Fruit fly (Drosophila melanogaster) whole organism, embryonic: ENCODE measurements around the gene Spn75F.

ENCODE experiments used
- Blimp-1 ChIP-seq: fragments of 200-800 bp; sonication (Bioruptor generic); optimal IDR thresholded peaks from 3 replicates; lab custom pipeline; 2018; ENCODE audit warnings: missing biosample characterization, missing genetic modification characterization, mild to moderate bottlenecking, moderate library complexity, missing genetic modification reagents
- CG10366 ChIP-seq: fragments of 200-800 bp; sonication (Bioruptor generic); IDR thresholded peaks from 2 replicates; pipeline ENCODE4 v1.3.6; 2022; ENCODE audit warnings: missing biosample characterization, missing genetic modification characterization
- CG10654 ChIP-seq: fragments of 200-800 bp; sonication (Bioruptor generic); optimal IDR thresholded peaks from 2 replicates; lab custom pipeline; 2016; ENCODE audit warnings: missing biosample characterization, missing genetic modification characterization
- CG11504 ChIP-seq: fragments of 200-800 bp; sonication (Bioruptor generic); optimal IDR thresholded peaks from 3 replicates; lab custom pipeline; 2019; ENCODE audit warnings: missing biosample characterization, mild to moderate bottlenecking, missing genetic modification characterization, moderate library complexity
- CG1233 ChIP-seq: fragments of 200-800 bp; sonication (Bioruptor generic); optimal IDR thresholded peaks from 4 replicates; lab custom pipeline; 2018; ENCODE audit warnings: missing biosample characterization, mild to moderate bottlenecking, missing genetic modification characterization
- CG12659 ChIP-seq: fragments of 200-800 bp; sonication (Bioruptor generic); optimal IDR thresholded peaks from 3 replicates; lab custom pipeline; 2017; ENCODE audit warnings: mild to moderate bottlenecking, missing biosample characterization, missing genetic modification reagents, missing genetic modification characterization
- CG16815 ChIP-seq: fragments of 200-800 bp; sonication (Bioruptor generic); optimal IDR thresholded peaks from 3 replicates; lab custom pipeline; 2017; ENCODE audit warnings: missing biosample characterization, mild to moderate bottlenecking, missing genetic modification characterization
- CG16863 ChIP-seq: fragments of 200-800 bp; sonication (Bioruptor generic); optimal IDR thresholded peaks from 3 replicates; lab custom pipeline; 2016; ENCODE audit warnings: missing biosample characterization, missing genetic modification characterization
- CG18011 ChIP-seq: fragments of 200-800 bp; sonication (Bioruptor generic); optimal IDR thresholded peaks from 2 replicates; lab custom pipeline; 2017; ENCODE audit warnings: missing biosample characterization, missing genetic modification characterization, mild to moderate bottlenecking, moderate library complexity, missing genotype
- CG18619 ChIP-seq: fragments of 200-800 bp; sonication (Bioruptor generic); optimal IDR thresholded peaks from 3 replicates; lab custom pipeline; 2017; ENCODE audit warnings: missing biosample characterization, mild to moderate bottlenecking, missing genetic modification characterization
- CG30403 ChIP-seq: fragments of 200-800 bp; sonication (Bioruptor generic); optimal IDR thresholded peaks from 3 replicates; lab custom pipeline; 2016; ENCODE audit warnings: missing biosample characterization, missing genetic modification characterization
- CG30431 ChIP-seq: fragments of 200-800 bp; sonication (Bioruptor generic); optimal IDR thresholded peaks from 2 replicates; lab custom pipeline; 2017; ENCODE audit warnings: missing biosample characterization, missing genetic modification characterization
- CG31388 ChIP-seq: fragments of 200-800 bp; sonication (Bioruptor generic); optimal IDR thresholded peaks from 2 replicates; lab custom pipeline; 2016; ENCODE audit warnings: missing biosample characterization, missing genetic modification characterization
- CG42726 ChIP-seq: fragments of 200-800 bp; sonication (Bioruptor generic); IDR thresholded peaks from 2 replicates; pipeline ENCODE4 v1.3.6; 2022; ENCODE audit warnings: missing biosample characterization, missing genetic modification characterization; ENCODE audit not compliant: partially characterized antibody
- CG8388 ChIP-seq: fragments of 200-800 bp; sonication (Bioruptor generic); optimal IDR thresholded peaks from 2 replicates; lab custom pipeline; 2019; ENCODE audit warnings: missing biosample characterization, mild to moderate bottlenecking, missing genetic modification characterization, moderate library complexity
- Camta ChIP-seq: fragments of 200-800 bp; sonication (Bioruptor generic); optimal IDR thresholded peaks from 2 replicates; lab custom pipeline; 2016; ENCODE audit warnings: missing biosample characterization, missing genetic modification characterization
- Dref ChIP-seq: fragments of 200-800 bp; sonication (Bioruptor generic); IDR thresholded peaks from 2 replicates; pipeline ENCODE4 v1.3.6; 2022; ENCODE audit warnings: missing biosample characterization, missing genetic modification characterization
- Drgx ChIP-seq: fragments of 200-800 bp; sonication (Bioruptor generic); IDR thresholded peaks from 2 replicates; pipeline ENCODE4 v1.3.6; 2022; ENCODE audit warnings: missing biosample characterization, missing genetic modification characterization
- E2f1 ChIP-seq: fragments of 200-800 bp; sonication (Bioruptor generic); IDR thresholded peaks from 2 replicates; pipeline ENCODE4 v1.3.6; 2022; ENCODE audit warnings: missing biosample characterization, missing genetic modification characterization
- Elba2 ChIP-seq: fragments of 200-800 bp; sonication (Bioruptor generic); optimal IDR thresholded peaks from 3 replicates; lab custom pipeline; 2016; ENCODE audit warnings: missing biosample characterization, missing genetic modification characterization
- HHEX ChIP-seq: fragments of 200-800 bp; sonication (Bioruptor generic); optimal IDR thresholded peaks from 3 replicates; lab custom pipeline; 2017; ENCODE audit warnings: missing biosample characterization, mild to moderate bottlenecking, missing genetic modification characterization, missing genetic modification reagents
- Hey ChIP-seq: fragments of 200-800 bp; sonication (Bioruptor generic); optimal IDR thresholded peaks from 3 replicates; lab custom pipeline; 2018; ENCODE audit warnings: missing biosample characterization, mild to moderate bottlenecking, missing genetic modification characterization
- HmgD ChIP-seq: fragments of 200-800 bp; sonication (Bioruptor generic); optimal IDR thresholded peaks from 3 replicates; lab custom pipeline; 2016; ENCODE audit warnings: missing biosample characterization, missing genetic modification characterization
- Hr3 ChIP-seq: fragments of 200-800 bp; sonication (Bioruptor generic); optimal IDR thresholded peaks from 3 replicates; lab custom pipeline; 2016; ENCODE audit warnings: missing biosample characterization, missing genetic modification characterization
- MBD-R2 ChIP-seq: fragments of 200-800 bp; sonication (Bioruptor generic); IDR thresholded peaks from 2 replicates; pipeline ENCODE4 v1.3.6; 2022; ENCODE audit warnings: missing biosample characterization, missing genetic modification characterization
- Mad ChIP-seq: fragments of 200-800 bp; sonication (Bioruptor generic); optimal IDR thresholded peaks from 2 replicates; lab custom pipeline; 2016; ENCODE audit warnings: missing biosample characterization, missing genetic modification characterization
- Meics ChIP-seq: fragments of 200-800 bp; sonication (Bioruptor generic); optimal IDR thresholded peaks from 2 replicates; lab custom pipeline; 2017; ENCODE audit warnings: missing biosample characterization, mild to moderate bottlenecking, missing genetic modification characterization
- Opbp ChIP-seq: fragments of 200-800 bp; sonication (Bioruptor generic); IDR thresholded peaks from 3 replicates; pipeline ENCODE4 v1.3.6; 2022; ENCODE audit warnings: missing biosample characterization, missing genetic modification characterization; ENCODE audit not compliant: partially characterized antibody
- PHDP ChIP-seq: fragments of 200-800 bp; sonication (Bioruptor generic); optimal IDR thresholded peaks from 3 replicates; lab custom pipeline; 2018; ENCODE audit warnings: missing biosample characterization, mild to moderate bottlenecking, missing genetic modification characterization, moderate library complexity
- Pdp1 ChIP-seq, 2 experiments: fragments of 200-800 bp; sonication (Bioruptor generic); optimal IDR thresholded peaks; 3 replicates each; lab custom pipeline; 2016; ENCODE audit warnings: missing biosample characterization in 2 of 2, missing genetic modification characterization in 2 of 2, mild to moderate bottlenecking in 1 of 2, moderate library complexity in 1 of 2
- Sry-δ ChIP-seq: fragments of 200-800 bp; sonication (Bioruptor generic); optimal IDR thresholded peaks from 2 replicates; lab custom pipeline; 2016; ENCODE audit warnings: missing biosample characterization, missing genetic modification characterization
- ato ChIP-seq: fragments of 200-800 bp; sonication (Bioruptor generic); IDR thresholded peaks from 2 replicates; pipeline ENCODE4 v1.3.6; 2022; ENCODE audit warnings: missing biosample characterization, missing genetic modification characterization; ENCODE audit not compliant: partially characterized antibody
- crc ChIP-seq: fragments of 200-800 bp; sonication (Bioruptor generic); optimal IDR thresholded peaks from 2 replicates; lab custom pipeline; 2016; ENCODE audit warnings: missing biosample characterization, missing genetic modification characterization
- disco-r ChIP-seq: fragments of 200-800 bp; sonication (Bioruptor generic); optimal IDR thresholded peaks from 2 replicates; lab custom pipeline; 2016; ENCODE audit warnings: missing biosample characterization, missing genetic modification characterization
- esg ChIP-seq: fragments of 200-800 bp; sonication (Bioruptor generic); conservative IDR thresholded peaks from 2 replicates; pipeline ENCODE4 v1.3.6; 2022; ENCODE audit warnings: missing biosample characterization, missing genetic modification characterization
- fd64A ChIP-seq: fragments of 200-800 bp; sonication (Bioruptor generic); optimal IDR thresholded peaks from 3 replicates; lab custom pipeline; 2018; ENCODE audit warnings: missing biosample characterization, mild to moderate bottlenecking, missing genetic modification characterization
- fd96Cb ChIP-seq: fragments of 200-800 bp; sonication (Bioruptor generic); optimal IDR thresholded peaks from 2 replicates; lab custom pipeline; 2018; ENCODE audit warnings: missing biosample characterization, mild to moderate bottlenecking, missing genetic modification characterization, moderate library complexity
- hb ChIP-seq: fragments of 200-800 bp; sonication (Bioruptor generic); IDR thresholded peaks from 3 replicates; pipeline ENCODE4 v1.3.6; 2022; ENCODE audit warnings: missing biosample characterization, missing genetic modification characterization; ENCODE audit not compliant: partially characterized antibody
- mld ChIP-seq: fragments of 200-800 bp; sonication (Bioruptor generic); IDR thresholded peaks from 3 replicates; pipeline ENCODE4 v1.3.6; 2022; ENCODE audit warnings: missing biosample characterization, missing genetic modification characterization; ENCODE audit not compliant: partially characterized antibody
- pho ChIP-seq: fragments of 200-800 bp; sonication (Bioruptor generic); optimal IDR thresholded peaks from 2 replicates; lab custom pipeline; 2016; ENCODE audit warnings: missing biosample characterization, missing genetic modification characterization
- pzg ChIP-seq: fragments of 200-800 bp; sonication (Bioruptor generic); optimal IDR thresholded peaks from 3 replicates; lab custom pipeline; 2018; ENCODE audit warnings: missing biosample characterization, mild to moderate bottlenecking, missing genetic modification characterization, moderate library complexity
- rib ChIP-seq: fragments of 200-800 bp; sonication (Bioruptor generic); IDR thresholded peaks from 2 replicates; pipeline ENCODE4 v1.3.6; 2022; ENCODE audit warnings: missing biosample characterization, missing genetic modification characterization
- sqz ChIP-seq: fragments of 200-800 bp; sonication (Bioruptor generic); optimal IDR thresholded peaks from 3 replicates; lab custom pipeline; 2018; ENCODE audit warnings: missing biosample characterization, mild to moderate bottlenecking, missing genetic modification characterization
- sug ChIP-seq: fragments of 200-800 bp; optimal IDR thresholded peaks from 2 replicates; lab custom pipeline; 2019; ENCODE audit warnings: missing biosample characterization, mild to moderate bottlenecking, missing genetic modification characterization, moderate library complexity
- toy ChIP-seq: fragments of 200-800 bp; sonication (Bioruptor generic); IDR thresholded peaks from 2 replicates; pipeline ENCODE4 v1.3.6; 2022; ENCODE audit warnings: missing biosample characterization, missing genetic modification characterization
- trem ChIP-seq: fragments of 200-800 bp; optimal IDR thresholded peaks from 3 replicates; lab custom pipeline; 2019; ENCODE audit warnings: missing biosample characterization, mild to moderate bottlenecking, missing genetic modification characterization, moderate library complexity
- wdn ChIP-seq: fragments of 200-800 bp; sonication (Bioruptor generic); IDR thresholded peaks from 2 replicates; pipeline ENCODE4 v1.3.6; 2022; ENCODE audit warnings: missing biosample characterization, missing genetic modification characterization
- wor ChIP-seq: fragments of 200-800 bp; sonication (Bioruptor generic); IDR thresholded peaks from 2 replicates; pipeline ENCODE4 v1.3.6; 2022; ENCODE audit warnings: missing biosample characterization, missing genetic modification characterization

The Spn75F gene

DNA sequence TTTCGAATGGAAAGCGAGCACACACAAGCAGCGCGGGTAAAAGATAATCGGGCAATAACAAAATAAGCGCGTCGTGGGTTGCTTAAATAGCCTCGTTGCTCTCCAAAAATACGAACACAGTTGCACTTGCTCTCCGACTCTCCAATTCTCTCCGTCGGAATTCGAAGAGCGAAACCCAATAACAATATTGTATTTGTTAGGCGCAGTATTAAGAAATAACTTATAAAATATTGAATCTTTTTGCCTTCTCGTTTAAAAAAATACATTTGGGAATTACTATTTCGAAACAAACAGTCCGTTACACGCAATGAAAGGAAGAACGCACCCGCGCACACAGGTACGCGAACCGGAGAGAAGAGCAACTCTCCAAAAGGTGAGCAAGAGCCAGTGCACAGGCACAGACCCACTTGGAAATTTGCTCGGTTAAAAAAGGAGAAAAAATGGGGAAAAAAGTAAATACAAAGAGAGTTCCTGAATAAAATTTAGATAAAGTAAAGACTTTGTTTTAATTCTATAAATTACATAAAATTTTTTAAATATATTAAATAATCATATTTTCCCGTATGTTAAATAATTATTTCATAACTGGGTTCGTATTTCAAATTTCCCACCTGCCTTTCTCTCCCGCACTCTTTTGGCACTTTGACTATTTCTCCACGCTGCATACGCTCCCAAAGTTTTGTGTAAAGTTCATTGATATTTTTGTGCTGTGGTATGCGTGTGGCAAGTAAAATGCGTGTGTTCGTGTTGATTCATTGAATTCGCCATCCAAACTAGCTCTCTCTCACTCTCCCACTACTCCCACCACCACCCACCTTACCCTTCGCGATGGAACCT, 42.9 kb downstream of the Spn75F start, which contains the start of gene Mkp3 (continued):
- TF ChIP-seq Drgx (GFP tag; lab: Robert Waterston, UW) = peak; percentile 92
- peak; percentile 79 for TF ChIP-seq wor
- TF ChIP-seq CG10654 (GFP tag; lab: Kevin White, UChicago) = peak; percentile 71
- peak in 1 of 2 experiments; percentile 29 for TF ChIP-seq Pdp1 (GFP tag; optimal IDR thresholded peaks at IDR 0.05; lab: Kevin White, UChicago)
- TF ChIP-seq MBD-R2 = peak; percentile 62
- TF ChIP-seq CG12659 (GFP tag; lab: Kevin White, UChicago) = peak; percentile 95
- TF ChIP-seq rib = no peak; the same call in 1 of the 2 replicates
- TF ChIP-seq esg (GFP tag; lab: Robert Waterston, UW) = peak; percentile 89
- no peak for TF ChIP-seq crc
- peak; percentile 80 for TF ChIP-seq CG18011 (GFP tag; lab: Kevin White, UChicago)
- TF ChIP-seq Hr3 = peak; percentile 80
- no peak for TF ChIP-seq pho (GFP tag; lab: Kevin White, UChicago)
- TF ChIP-seq CG16815 = peak; percentile 70
- TF ChIP-seq trem (tag; lab: Kevin White, UChicago) = peak; percentile 79
- peak; percentile 89 for TF ChIP-seq wdn
- TF ChIP-seq Blimp-1 (GFP tag; lab: Kevin White, UChicago) = peak; percentile 82
- TF ChIP-seq CG31388 (GFP tag; lab: Kevin White, UChicago) = no peak
- no peak for TF ChIP-seq fd64A (GFP tag; lab: Kevin White, UChicago)
- TF ChIP-seq CG16863 = no peak
- peak; percentile 89 for TF ChIP-seq CG8388 (GFP tag; lab: Kevin White, UChicago)
- TF ChIP-seq CG42726 (GFP tag; lab: Robert Waterston, UW) = no peak
- peak; percentile 83 for TF ChIP-seq toy (GFP tag; lab: Robert Waterston, UW)
- TF ChIP-seq fd96Cb (tag; lab: Kevin White, UChicago) = peak; percentile 76
- TF ChIP-seq ato (GFP tag; lab: Robert Waterston, UW) = no peak
- peak; percentile 92 for TF ChIP-seq HHEX (GFP tag; lab: Kevin White, UChicago)
- TF ChIP-seq Opbp (GFP tag; lab: Robert Waterston, UW) = no peak
- no peak for TF ChIP-seq hb (GFP tag; lab: Robert Waterston, UW)
- no peak for TF ChIP-seq Dref (GFP tag; lab: Robert Waterston, UW)
- TF ChIP-seq Meics (GFP tag; lab: Kevin White, UChicago) = peak; percentile 96
- no peak for TF ChIP-seq disco-r (GFP tag; lab: Kevin White, UChicago)
- peak; percentile 84 for TF ChIP-seq CG1233 (GFP tag; lab: Kevin White, UChicago)
- TF ChIP-seq PHDP (tag; lab: Kevin White, UChicago) = peak; percentile 94
- TF ChIP-seq Mad (GFP tag; lab: Kevin White, UChicago) = peak; percentile 59
- peak; percentile 85 for TF ChIP-seq CG30403 (GFP tag; lab: Kevin White, UChicago)
- peak; percentile 90 for TF ChIP-seq CG18619 (GFP tag; lab: Kevin White, UChicago)
- TF ChIP-seq CG10366 (GFP tag; lab: Robert Waterston, UW) = peak; percentile 85
- peak; percentile 90 for TF ChIP-seq sug (tag; lab: Kevin White, UChicago)
- peak; percentile 6 for TF ChIP-seq pzg
- TF ChIP-seq E2f1 (GFP tag; lab: Robert Waterston, UW) = peak; percentile 89
- TF ChIP-seq sqz = peak; percentile 71
- TF ChIP-seq Sry-δ = no peak
- no peak for TF ChIP-seq Hey (tag; lab: Kevin White, UChicago)
- peak; percentile 44 for TF ChIP-seq CG30431 (GFP tag; lab: Kevin White, UChicago)
- TF ChIP-seq mld (GFP tag; lab: Robert Waterston, UW) = no peak
- no peak for TF ChIP-seq HmgD (GFP tag; lab: Kevin White, UChicago)
- peak; percentile 91 for TF ChIP-seq CG11504 (tag; lab: Kevin White, UChicago)
- TF ChIP-seq Camta (GFP tag; lab: Kevin White, UChicago) = no peak
- no peak for TF ChIP-seq Elba2 (GFP tag; lab: Kevin White, UChicago)
